Fruit fly (Drosophila melanogaster) whole organism, adult: ENCODE measurements around the gene Chd64.

Experiments
- CG7045 ChIP-seq: fragments of 200-800 bp; sonication (Bioruptor generic); optimal IDR thresholded peaks from 2 replicates; lab custom pipeline; 2017; ENCODE audit warnings: missing biosample characterization, mild to moderate bottlenecking, missing genetic modification characterization
- bab1 ChIP-seq: fragments of 200-800 bp; sonication (Bioruptor generic); optimal IDR thresholded peaks from 3 replicates; lab custom pipeline; 2019; ENCODE audit warnings: missing biosample characterization, mild to moderate bottlenecking, missing genetic modification characterization, moderate library complexity
- kay ChIP-seq: fragments of 200-800 bp; sonication (Bioruptor generic); peaks from one replicate; lab custom pipeline; 2016; ENCODE audit warnings: missing biosample characterization, missing genetic modification characterization, borderline replicate concordance
- pad ChIP-seq: fragments of 200-800 bp; sonication (Bioruptor generic); optimal IDR thresholded peaks from 3 replicates; lab custom pipeline; 2017; ENCODE audit warnings: missing biosample characterization, missing genetic modification characterization, mild to moderate bottlenecking, moderate library complexity, missing genetic modification reagents
- toe ChIP-seq: fragments of 200-800 bp; sonication (Bioruptor generic); optimal IDR thresholded peaks from 2 replicates; lab custom pipeline; 2016; ENCODE audit warnings: missing biosample characterization, missing genetic modification characterization

DNA sequence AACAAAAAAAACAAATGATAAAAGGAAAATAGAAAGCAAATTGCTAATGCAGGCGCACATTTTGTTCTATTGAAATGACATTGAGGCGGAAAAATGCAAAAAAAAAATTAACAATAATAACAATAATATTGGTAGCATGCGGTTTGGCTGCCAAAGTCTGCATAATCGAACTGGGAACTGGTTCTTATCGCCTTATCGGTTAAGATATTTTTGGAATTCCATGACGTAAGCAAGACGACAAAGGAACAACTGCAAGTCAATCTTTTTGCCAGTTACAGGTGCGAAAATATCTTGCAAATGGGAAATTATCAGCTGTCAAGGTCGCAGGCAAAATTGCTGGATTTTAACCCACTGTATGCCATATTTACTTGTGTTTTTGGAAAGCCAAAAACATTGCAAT, 10.4 kb upstream of the Chd64 start:
- TF ChIP-seq toe (GFP tag; lab: Kevin White, UChicago) (no peak), bab1 (GFP tag; lab: Kevin White, UChicago) (no peak), kay (GFP tag; lab: Kevin White, UChicago) (no peak), pad (GFP tag; lab: Kevin White, UChicago) (no peak), CG7045 (no peak)
